Worm (Caenorhabditis elegans) whole organism, L4 larva: Measurements from ENCODE around the gene pfn-3.

Source experiments
- ceh-62 ChIP-seq: sonication (generic microtip); optimal IDR thresholded peaks from 2 replicates; lab custom pipeline; 2017; ENCODE audit warnings: missing biosample characterization, missing genetic modification characterization
- daf-12 ChIP-seq: fragments of 150-350 bp; optimal IDR thresholded peaks from 2 replicates; lab custom pipeline; 2014; ENCODE audit warnings: missing biosample characterization, missing genetic modification reagents, missing genetic modification characterization
- nhr-237 ChIP-seq: sonication (generic microtip); optimal IDR thresholded peaks from 2 replicates; lab custom pipeline; 2017; ENCODE audit warnings: missing biosample characterization, missing genetic modification characterization
- pqm-1 ChIP-seq: sonication (generic microtip); optimal IDR thresholded peaks from 2 replicates; lab custom pipeline; 2017; ENCODE audit warnings: missing biosample characterization, missing genetic modification characterization

- TF ChIP-seq nhr-237 (tag; lab: Kevin White, UChicago) (no peak), pqm-1 (tag; lab: Kevin White, UChicago) (no peak), ceh-62 (tag; lab: Kevin White, UChicago) (no peak), daf-12 (tag; lab: Kevin White, UChicago) (no peak)
These were observed 1.5 kb upstream of the pfn-3 start for ce11 chrX:1081927-1082326.
